Fruit fly (Drosophila melanogaster): ENCODE measurements around the gene Tl.

The Tl gene

dm6 chr3R:26866577-26867456, 68.0 kb downstream of the Tl start, which contains the start of the genes ball and His2Av (continued):
- TF ChIP-seq Sry-δ (GFP tag; optimal IDR thresholded peaks at IDR 0.05) (peak; percentile 99), usp (GFP tag; optimal IDR thresholded peaks at IDR 0.05) (no peak), CG2199 (GFP tag; IDR thresholded peaks at IDR 0.05) (0 out of 3 replicates have a peak, but pooled peaks have one; percentile 29), CG7357 (GFP tag; IDR thresholded peaks at IDR 0.05) (0 out of 3 replicates have a peak, but pooled peaks have one; percentile 27), Ravus (GFP tag; IDR thresholded peaks at IDR 0.05) (peak; percentile 36; the same call in 1 of the 2 replicates), D (optimal IDR thresholded peaks at IDR 0.05) (peak; percentile 24), D (GFP tag; optimal IDR thresholded peaks at IDR 0.05) (peak; percentile 51), BtbVII (GFP tag; optimal IDR thresholded peaks at IDR 0.05) (peak; percentile 40), Pdp1 (GFP tag; optimal IDR thresholded peaks at IDR 0.05) (peak; percentile 81 to 89), stc (GFP tag; IDR thresholded peaks at IDR 0.05) (peak; percentile 72), E2f1 (GFP tag; IDR thresholded peaks at IDR 0.05) (peak; percentile 83), nerfin-1 (tag; optimal IDR thresholded peaks at IDR 0.05) (peak; percentile 84), CG4424 (GFP tag; optimal IDR thresholded peaks at IDR 0.05) (peak; percentile 87), CG7786 (GFP tag; optimal IDR thresholded peaks at IDR 0.05) (peak; percentile 89), az2 (GFP tag; optimal IDR thresholded peaks at IDR 0.05) (peak; percentile 90), CG30431 (GFP tag; optimal IDR thresholded peaks at IDR 0.05) (peak; percentile 56), CG11695 (GFP tag; IDR thresholded peaks at IDR 0.05) (peak; percentile 73), gro (GFP tag; optimal IDR thresholded peaks at IDR 0.05) (peak; percentile 79), CG6175 (GFP tag; IDR thresholded peaks at IDR 0.05) (peak; percentile 52; the same call in 1 of the 3 replicates), CG8281 (tag; optimal IDR thresholded peaks at IDR 0.05) (peak; percentile 8), Asciz (GFP tag; optimal IDR thresholded peaks at IDR 0.05) (peak; percentile 28), CG11696 (GFP tag; IDR thresholded peaks at IDR 0.05) (0 out of 2 replicates have a peak, but pooled peaks have one; percentile 27), CG14014 (GFP tag; IDR thresholded peaks at IDR 0.05) (peak; percentile 77; the same call in 1 of the 2 replicates), fru (optimal IDR thresholded peaks at IDR 0.05) (no peak), kay (GFP tag; optimal IDR thresholded peaks at IDR 0.05) (peak; percentile 49), CG9797 (GFP tag; optimal IDR thresholded peaks at IDR 0.05) (peak; percentile 70), CG10543 (GFP tag; optimal IDR thresholded peaks at IDR 0.05) (peak; percentile 77), B-H2 (GFP tag; optimal IDR thresholded peaks at IDR 0.05) (peak; percentile 86), row (GFP tag; IDR thresholded peaks at IDR 0.05) (peak; percentile 93), pfk (GFP tag; optimal IDR thresholded peaks at IDR 0.05) (no peak), CG15011 (GFP tag; optimal IDR thresholded peaks at IDR 0.05) (peak; percentile 37), sim (GFP tag; IDR thresholded peaks at IDR 0.05) (0 out of 2 replicates have a peak, but pooled peaks have one; percentile 8), salm (tag; optimal IDR thresholded peaks at IDR 0.05) (peak; percentile 62), BEAF-32 (GFP tag; optimal IDR thresholded peaks at IDR 0.05) (peak; percentile 97), HLHmδ (GFP tag; optimal IDR thresholded peaks at IDR 0.05) (no peak), CG17328 (GFP tag; IDR thresholded peaks at IDR 0.05) (peak; percentile 84), CG14050 (GFP tag; IDR thresholded peaks at IDR 0.05) (peak; percentile 55), CG4707 (GFP tag; optimal IDR thresholded peaks at IDR 0.05) (peak; percentile 4), sens (GFP tag) (peak; percentile 98), CG15696 (tag; optimal IDR thresholded peaks at IDR 0.05) (peak; percentile 72), ftz-f1 (GFP tag; optimal IDR thresholded peaks at IDR 0.05) (peak; percentile 76), cg (GFP tag; optimal IDR thresholded peaks at IDR 0.05) (no peak), ind (GFP tag; optimal IDR thresholded peaks at IDR 0.05) (peak; percentile 85), TFAM (GFP tag; optimal IDR thresholded peaks at IDR 0.05) (no peak), cato (GFP tag; optimal IDR thresholded peaks at IDR 0.05; ENCODE audit: borderline replicate concordance) (peak; percentile 47), CG31441 (GFP tag; IDR thresholded peaks at IDR 0.05) (peak; percentile 71), dmrt11E (tag; optimal IDR thresholded peaks at IDR 0.05) (peak; percentile 78), CG18011 (GFP tag; optimal IDR thresholded peaks at IDR 0.05) (peak; percentile 79)
